Worm (Caenorhabditis elegans) whole organism, midembryonic: ENCODE measurements around the gene M110.9.

Experiments used
- flt-1 ChIP-seq: fragments of 200-800 bp; sonication (Bioruptor generic); IDR thresholded peaks from 2 replicates; pipeline ENCODE4 v1.3.6; 2022; ENCODE audit warnings: missing genetic modification characterization, missing compliant biosample characterization
- klf-2 ChIP-seq: fragments of 200-800 bp; sonication (Bioruptor generic); conservative IDR thresholded peaks from 2 replicates; pipeline ENCODE4 v1.3.6; 2022; ENCODE audit warnings: missing genetic modification reagents, missing genetic modification characterization, missing compliant biosample characterization
- tab-1 ChIP-seq: fragments of 200-800 bp; sonication (Bioruptor generic); IDR thresholded peaks from 2 replicates; pipeline ENCODE4 v1.3.6; 2022; ENCODE audit warnings: missing genetic modification characterization, missing compliant biosample characterization
- ztf-29 ChIP-seq: fragments of 200-800 bp; sonication (Bioruptor generic); IDR thresholded peaks from 2 replicates; pipeline ENCODE4 v1.3.6; 2022; ENCODE audit warnings: missing genetic modification reagents, missing genetic modification characterization, missing compliant biosample characterization

DNA sequence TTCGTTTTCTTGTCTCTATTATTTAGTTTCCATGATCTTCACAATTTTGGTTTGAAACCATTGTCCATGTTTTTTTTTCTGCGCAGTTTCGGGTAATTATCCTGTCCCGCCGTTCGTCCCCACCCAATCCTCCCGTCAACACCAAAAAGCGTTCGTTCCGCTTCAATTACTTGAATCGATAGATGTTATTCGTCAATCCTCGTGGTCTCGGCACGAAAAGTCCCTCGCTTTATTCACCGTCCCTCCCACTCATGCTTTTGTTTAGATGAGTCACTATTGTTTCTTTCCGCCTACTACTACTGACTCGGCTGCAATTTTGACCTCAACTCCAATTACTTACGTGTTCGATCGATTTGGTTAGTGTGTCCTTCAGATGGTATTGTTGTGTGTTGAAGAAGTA is 7.7 kb upstream of the M110.9 start:
- TF ChIP-seq flt-1 (GFP tag; lab: Robert Waterston, UW): no peak
- TF ChIP-seq tab-1 (GFP tag; lab: Robert Waterston, UW): no peak
- no peak for TF ChIP-seq ztf-29 (GFP tag; lab: Robert Waterston, UW)
- no peak for TF ChIP-seq klf-2 (GFP tag; lab: Robert Waterston, UW)
